Fruit fly (Drosophila melanogaster): ENCODE results near the gene CG10237.

Gene CG10237

DNA sequence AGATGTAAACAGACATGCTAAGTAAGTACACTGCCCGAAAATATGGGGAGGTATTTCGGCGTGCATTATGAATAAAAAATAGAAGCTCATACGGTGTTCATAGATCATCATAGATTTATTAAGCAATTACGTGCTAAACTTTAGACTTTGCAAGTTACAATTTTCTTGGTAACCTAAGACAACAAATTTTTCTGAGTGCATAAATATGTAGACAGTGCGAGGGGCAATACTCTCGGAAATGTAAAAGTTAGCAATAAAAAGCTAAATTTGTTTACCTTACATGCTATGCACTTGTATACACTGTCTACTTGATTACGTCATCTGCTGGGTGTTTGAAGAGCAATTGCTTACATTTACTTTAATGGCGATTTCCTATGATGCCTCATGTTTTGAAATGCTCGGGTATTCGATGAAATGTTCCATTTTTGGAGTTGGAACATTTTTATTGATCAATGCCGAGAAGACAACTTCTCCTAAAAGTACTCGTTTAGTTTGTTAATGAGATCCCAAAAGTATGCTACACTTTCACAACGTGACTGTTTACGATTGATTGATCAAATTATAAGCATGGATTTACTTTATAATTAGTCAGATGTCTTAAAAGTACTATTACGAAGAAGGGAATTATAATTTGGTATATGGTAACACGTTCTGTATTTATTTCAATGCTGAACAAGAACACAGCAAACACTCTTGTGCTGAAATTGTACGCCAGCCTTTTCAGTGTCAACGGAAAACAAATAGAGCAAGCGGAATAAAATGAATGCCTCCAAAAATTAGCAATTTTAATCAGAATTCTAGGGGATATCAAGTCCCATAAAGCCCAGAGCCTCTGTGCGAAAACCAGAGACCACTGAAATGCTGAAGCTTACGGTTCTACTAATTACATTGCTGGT, 25.7 kb downstream of the CG10237 start, which contains the start of gene Lectin-galC1 (continued):
- TF ChIP-seq MTF-1 (GFP tag; optimal IDR thresholded peaks at IDR 0.05; ENCODE audit: borderline replicate concordance) (peak; percentile 80), CG11695 (GFP tag; IDR thresholded peaks at IDR 0.05) (peak; percentile 82), pnt (GFP tag; optimal IDR thresholded peaks at IDR 0.05) (peak; percentile 93), caup (GFP tag; optimal IDR thresholded peaks at IDR 0.05; ENCODE audit: severe bottlenecking) (peak; percentile 76), Hmr (GFP tag; optimal IDR thresholded peaks at IDR 0.05) (peak; percentile 80), Abd-B (GFP tag; optimal IDR thresholded peaks at IDR 0.05) (peak; percentile 80), Ets97D (GFP tag; optimal IDR thresholded peaks at IDR 0.05) (peak; percentile 56), Eip74EF (GFP tag; optimal IDR thresholded peaks at IDR 0.05) (peak in 1 of 2 experiments; percentile 89), Hr78 (GFP tag; optimal IDR thresholded peaks at IDR 0.05) (peak in 1 of 2 experiments; percentile 65), Camta (GFP tag; optimal IDR thresholded peaks at IDR 0.05) (peak; percentile 85), toy (GFP tag; IDR thresholded peaks at IDR 0.05) (0 out of 2 replicates have a peak, but pooled peaks have one; percentile 13), pita (GFP tag; optimal IDR thresholded peaks at IDR 0.05) (no peak), sob (GFP tag; IDR thresholded peaks at IDR 0.05) (peak; percentile 79), pho (GFP tag; optimal IDR thresholded peaks at IDR 0.05) (peak; percentile 72), CG10267 (tag; optimal IDR thresholded peaks at IDR 0.05) (peak; percentile 80), Mrtf (GFP tag; IDR thresholded peaks at IDR 0.05) (peak; percentile 84), grau (tag; optimal IDR thresholded peaks at IDR 0.05) (peak; percentile 85), gem (tag; optimal IDR thresholded peaks at IDR 0.05) (peak; percentile 94), Vsx1 (GFP tag; optimal IDR thresholded peaks at IDR 0.05) (peak; percentile 53), CG8089 (GFP tag; optimal IDR thresholded peaks at IDR 0.05) (peak; percentile 89), Xrp1 (GFP tag; IDR thresholded peaks at IDR 0.05) (peak; percentile 92), stc (GFP tag; IDR thresholded peaks at IDR 0.05) (peak; percentile 88), NFAT (GFP tag; IDR thresholded peaks at IDR 0.05) (peak; percentile 59), Sry-δ (GFP tag; optimal IDR thresholded peaks at IDR 0.05) (peak; percentile 60), Lhr (GFP tag; optimal IDR thresholded peaks at IDR 0.05) (peak; percentile 78), CG18262 (tag; optimal IDR thresholded peaks at IDR 0.05) (peak; percentile 90), CG12769 (tag; optimal IDR thresholded peaks at IDR 0.05) (peak; percentile 73), BtbVII (GFP tag; optimal IDR thresholded peaks at IDR 0.05) (peak; percentile 81), slbo (GFP tag; IDR thresholded peaks at IDR 0.05) (peak; percentile 87), lmd (GFP tag; IDR thresholded peaks at IDR 0.05) (no peak; the same call in 1 of the 2 replicates), CG18599 (GFP tag; optimal IDR thresholded peaks at IDR 0.05) (peak; percentile 77), Rx (GFP tag; IDR thresholded peaks at IDR 0.05) (peak; percentile 75), CG8388 (GFP tag; optimal IDR thresholded peaks at IDR 0.05) (peak; percentile 87), shn (GFP tag; optimal IDR thresholded peaks at IDR 0.05) (peak; percentile 84), CG3065 (GFP tag; optimal IDR thresholded peaks at IDR 0.05) (peak; percentile 83), CG3847 (GFP tag; IDR thresholded peaks at IDR 0.05) (peak; percentile 73), D19A (tag; optimal IDR thresholded peaks at IDR 0.05) (peak; percentile 83), Dfd (GFP tag; optimal IDR thresholded peaks at IDR 0.05) (no peak), CG10543 (GFP tag; optimal IDR thresholded peaks at IDR 0.05) (peak; percentile 36), ttk (GFP tag; IDR thresholded peaks at IDR 0.05) (peak; percentile 85), Atf6 (GFP tag; IDR thresholded peaks at IDR 0.05) (peak; percentile 87), Aef1 (GFP tag; IDR thresholded peaks at IDR 0.05) (peak; percentile 76), CG5180 (GFP tag; optimal IDR thresholded peaks at IDR 0.05) (peak; percentile 76), inv (GFP tag; IDR thresholded peaks at IDR 0.05; ENCODE audit: partially characterized antibody) (no peak), ara (GFP tag; IDR thresholded peaks at IDR 0.05) (peak; percentile 89), seq (GFP tag; IDR thresholded peaks at IDR 0.05) (peak; percentile 88), CG4328 (GFP tag; optimal IDR thresholded peaks at IDR 0.05) (peak; percentile 78), lilli (GFP tag; optimal IDR thresholded peaks at IDR 0.05) (peak; percentile 80)
